Fruit fly (Drosophila melanogaster) whole organism, prepupa: ENCODE data around the gene CG44475.

ENCODE experiments used
- Blimp-1 ChIP-seq: fragments of 200-800 bp; sonication (Bioruptor generic); optimal IDR thresholded peaks from 3 replicates; lab custom pipeline; 2017; ENCODE audit warnings: missing biosample characterization, missing genetic modification characterization, mild to moderate bottlenecking, moderate library complexity, missing genetic modification reagents
- CG10631 ChIP-seq: fragments of 200-800 bp; sonication (Bioruptor generic); optimal IDR thresholded peaks from 2 replicates; lab custom pipeline; 2016; ENCODE audit warnings: missing biosample characterization, missing genetic modification characterization
- CG10669 ChIP-seq: fragments of 200-800 bp; sonication (Bioruptor generic); optimal IDR thresholded peaks from 3 replicates; lab custom pipeline; 2018; ENCODE audit warnings: missing biosample characterization, mild to moderate bottlenecking, missing genetic modification characterization, moderate library complexity
- CG11294 ChIP-seq: fragments of 200-800 bp; sonication (Bioruptor generic); IDR thresholded peaks from 2 replicates; pipeline ENCODE4 v1.3.6; 2022; ENCODE audit warnings: missing biosample characterization, missing genetic modification characterization
- CG11762 ChIP-seq: fragments of 200-800 bp; sonication (Bioruptor generic); optimal IDR thresholded peaks from 3 replicates; lab custom pipeline; 2016; ENCODE audit warnings: missing biosample characterization, missing genetic modification characterization; ENCODE audit not compliant: insufficient read depth
- CG11902 ChIP-seq: fragments of 200-800 bp; sonication (Bioruptor generic); optimal IDR thresholded peaks from 3 replicates; lab custom pipeline; 2016; ENCODE audit warnings: missing biosample characterization, missing genetic modification characterization
- CG15336 ChIP-seq: fragments of 200-800 bp; sonication (Bioruptor generic); IDR thresholded peaks from 2 replicates; pipeline ENCODE4 v1.3.6; 2022; ENCODE audit warnings: missing biosample characterization, missing genetic modification characterization
- CG1621 ChIP-seq: fragments of 200-800 bp; sonication (Bioruptor generic); optimal IDR thresholded peaks from 3 replicates; lab custom pipeline; 2018; ENCODE audit warnings: missing biosample characterization, mild to moderate bottlenecking, missing genetic modification characterization
- CG3032 ChIP-seq: fragments of 200-800 bp; optimal IDR thresholded peaks from 2 replicates; lab custom pipeline; 2019; ENCODE audit warnings: missing biosample characterization, mild to moderate bottlenecking, missing genetic modification characterization, moderate library complexity
- CG31627 ChIP-seq: fragments of 200-800 bp; sonication (Bioruptor generic); optimal IDR thresholded peaks from 3 replicates; lab custom pipeline; 2016; ENCODE audit warnings: missing biosample characterization, missing genetic modification characterization
- CG32006 ChIP-seq: fragments of 200-800 bp; sonication (Bioruptor generic); optimal IDR thresholded peaks from 3 replicates; lab custom pipeline; 2017; ENCODE audit warnings: missing biosample characterization, mild to moderate bottlenecking, missing genetic modification characterization
- CG3919 ChIP-seq: fragments of 200-800 bp; sonication (Bioruptor generic); optimal IDR thresholded peaks from 3 replicates; lab custom pipeline; 2016; ENCODE audit warnings: missing biosample characterization, missing genetic modification characterization
- CG4318 ChIP-seq: fragments of 200-800 bp; sonication (Bioruptor generic); optimal IDR thresholded peaks from 3 replicates; lab custom pipeline; 2017; ENCODE audit warnings: missing biosample characterization, mild to moderate bottlenecking, missing genetic modification characterization
- CG6163 ChIP-seq: fragments of 200-800 bp; sonication (Bioruptor generic); IDR thresholded peaks from 3 replicates; pipeline ENCODE4 v1.3.6; 2022; ENCODE audit warnings: missing biosample characterization, missing genetic modification characterization
- CG6792 ChIP-seq: fragments of 200-800 bp; sonication (Bioruptor generic); optimal IDR thresholded peaks from 3 replicates; lab custom pipeline; 2016; ENCODE audit warnings: missing biosample characterization, missing genetic modification characterization
- CG6854 ChIP-seq: fragments of 200-800 bp; sonication (Bioruptor generic); optimal IDR thresholded peaks from 2 replicates; lab custom pipeline; 2017; ENCODE audit warnings: missing biosample characterization, mild to moderate bottlenecking, missing genetic modification characterization
- CG8119 ChIP-seq: fragments of 200-800 bp; sonication (Bioruptor generic); IDR thresholded peaks from 3 replicates; pipeline ENCODE4 v1.3.6; 2022; ENCODE audit warnings: missing biosample characterization, missing genetic modification characterization
- CG8632 ChIP-seq: fragments of 200-800 bp; sonication (Bioruptor generic); optimal IDR thresholded peaks from 3 replicates; lab custom pipeline; 2016; ENCODE audit warnings: missing biosample characterization, missing genetic modification characterization
- CG9139 ChIP-seq: fragments of 200-800 bp; sonication (Bioruptor generic); optimal IDR thresholded peaks from 3 replicates; lab custom pipeline; 2017; ENCODE audit warnings: missing biosample characterization, mild to moderate bottlenecking, missing genetic modification characterization
- Eip75B ChIP-seq: fragments of 200-800 bp; sonication (Bioruptor generic); optimal IDR thresholded peaks from 3 replicates; lab custom pipeline; 2016; ENCODE audit warnings: missing biosample characterization, missing genetic modification characterization
- Eip78C ChIP-seq: fragments of 200-800 bp; sonication (Bioruptor generic); peaks from one replicate; lab custom pipeline; 2016; ENCODE audit warnings: missing biosample characterization, missing genetic modification characterization
- Hr38 ChIP-seq: sonication (Bioruptor generic); optimal IDR thresholded peaks from 2 replicates; lab custom pipeline; 2016; ENCODE audit warnings: missing biosample characterization, missing genetic modification characterization
- Hr39 ChIP-seq: fragments of 200-800 bp; sonication (Bioruptor generic); optimal IDR thresholded peaks from 2 replicates; lab custom pipeline; 2016; ENCODE audit warnings: missing biosample characterization, missing genetic modification characterization
- Lpt ChIP-seq: fragments of 200-800 bp; sonication (Bioruptor generic); optimal IDR thresholded peaks from 3 replicates; lab custom pipeline; 2016; ENCODE audit warnings: missing biosample characterization, missing genetic modification characterization
- Met ChIP-seq: fragments of 200-800 bp; sonication (Bioruptor generic); optimal IDR thresholded peaks from 3 replicates; lab custom pipeline; 2016; ENCODE audit warnings: missing biosample characterization, missing genetic modification characterization
- OdsH ChIP-seq: fragments of 200-800 bp; sonication (Bioruptor generic); optimal IDR thresholded peaks from 3 replicates; lab custom pipeline; 2016; ENCODE audit warnings: missing biosample characterization, missing genetic modification characterization
- Smox ChIP-seq: fragments of 200-800 bp; sonication (Bioruptor generic); optimal IDR thresholded peaks from 3 replicates; lab custom pipeline; 2016; ENCODE audit warnings: missing biosample characterization, missing genetic modification characterization
- Sox102F ChIP-seq: fragments of 200-800 bp; sonication (Bioruptor generic); optimal IDR thresholded peaks from 2 replicates; lab custom pipeline; 2016; ENCODE audit warnings: missing biosample characterization, mild to moderate bottlenecking, missing genetic modification characterization
- Sox14 ChIP-seq: fragments of 200-800 bp; sonication (Bioruptor generic); optimal IDR thresholded peaks from 3 replicates; lab custom pipeline; 2016; ENCODE audit warnings: missing biosample characterization, missing genetic modification characterization
- Sox15 ChIP-seq: fragments of 200-800 bp; sonication (Bioruptor generic); optimal IDR thresholded peaks from 3 replicates; lab custom pipeline; 2016; ENCODE audit warnings: missing biosample characterization, missing genetic modification characterization
- achi ChIP-seq: fragments of 200-800 bp; sonication (Bioruptor generic); optimal IDR thresholded peaks from 3 replicates; lab custom pipeline; 2016; ENCODE audit warnings: missing biosample characterization, missing genetic modification characterization
- acj6 ChIP-seq: fragments of 200-800 bp; sonication (Bioruptor generic); optimal IDR thresholded peaks from 3 replicates; lab custom pipeline; 2016; ENCODE audit warnings: missing biosample characterization, missing genetic modification characterization
- cyc ChIP-seq: fragments of 200-800 bp; sonication (Bioruptor generic); optimal IDR thresholded peaks from 3 replicates; lab custom pipeline; 2016; ENCODE audit warnings: missing biosample characterization, missing genetic modification characterization
- dac ChIP-seq: fragments of 200-800 bp; sonication (Bioruptor generic); optimal IDR thresholded peaks from 2 replicates; lab custom pipeline; 2017; ENCODE audit warnings: missing biosample characterization, mild to moderate bottlenecking, missing genetic modification characterization
- dsx ChIP-seq: fragments of 200-800 bp; optimal IDR thresholded peaks from 3 replicates; lab custom pipeline; 2019; ENCODE audit warnings: missing biosample characterization, mild to moderate bottlenecking, missing genetic modification characterization, moderate library complexity; ENCODE audit not compliant: poor library complexity, severe bottlenecking
- eg ChIP-seq: fragments of 200-800 bp; sonication (Bioruptor generic); IDR thresholded peaks from 3 replicates; pipeline ENCODE4 v1.3.6; 2022; ENCODE audit warnings: missing biosample characterization, missing genetic modification characterization
- esn ChIP-seq: fragments of 200-800 bp; sonication (Bioruptor generic); optimal IDR thresholded peaks from 2 replicates; lab custom pipeline; 2016; ENCODE audit warnings: missing biosample characterization, mild to moderate bottlenecking, missing genetic modification characterization, moderate library complexity
- fd59A ChIP-seq: fragments of 200-800 bp; sonication (Bioruptor generic); optimal IDR thresholded peaks from 2 replicates; lab custom pipeline; 2017; ENCODE audit warnings: missing biosample characterization, mild to moderate bottlenecking, missing genetic modification characterization, missing genetic modification reagents
- fd85E ChIP-seq: fragments of 200-800 bp; sonication (Bioruptor generic); optimal IDR thresholded peaks from 3 replicates; lab custom pipeline; 2016; ENCODE audit warnings: missing biosample characterization, missing genetic modification characterization
- fkh ChIP-seq: fragments of 200-800 bp; sonication (Bioruptor generic); optimal IDR thresholded peaks from 3 replicates; lab custom pipeline; 2017; ENCODE audit warnings: missing biosample characterization, mild to moderate bottlenecking, missing genetic modification characterization, moderate library complexity
- lz ChIP-seq: fragments of 200-800 bp; sonication (Bioruptor generic); optimal IDR thresholded peaks from 3 replicates; lab custom pipeline; 2016; ENCODE audit warnings: missing biosample characterization, missing genetic modification characterization
- net ChIP-seq: fragments of 200-800 bp; sonication (Bioruptor generic); optimal IDR thresholded peaks from 3 replicates; lab custom pipeline; 2016; ENCODE audit warnings: missing biosample characterization, missing genetic modification characterization
- salr ChIP-seq, 2 experiments: fragments of 200-800 bp; sonication (Bioruptor generic); optimal IDR thresholded peaks; 3 replicates each; lab custom pipeline; 2016 to 2018; ENCODE audit warnings: missing biosample characterization in 2 of 2, missing genetic modification characterization in 2 of 2, mild to moderate bottlenecking in 1 of 2
- spab ChIP-seq: fragments of 200-800 bp; sonication (Bioruptor generic); optimal IDR thresholded peaks from 2 replicates; lab custom pipeline; 2017; ENCODE audit warnings: missing biosample characterization, mild to moderate bottlenecking, missing genetic modification characterization, missing genetic modification reagents
- ss ChIP-seq, 2 experiments: fragments of 200-800 bp; sonication (Bioruptor generic); optimal IDR thresholded peaks; 2 replicates in 1 of 2; 3 replicates in 1 of 2; lab custom pipeline; 2017 to 2018; ENCODE audit warnings: mild to moderate bottlenecking in 2 of 2, missing biosample characterization in 2 of 2, missing genetic modification characterization in 2 of 2, moderate library complexity in 1 of 2
- svp ChIP-seq: fragments of 200-800 bp; sonication (Bioruptor generic); peaks from one replicate; lab custom pipeline; 2016; ENCODE audit warnings: missing biosample characterization, missing genetic modification characterization

Gene CG44475

DNA sequence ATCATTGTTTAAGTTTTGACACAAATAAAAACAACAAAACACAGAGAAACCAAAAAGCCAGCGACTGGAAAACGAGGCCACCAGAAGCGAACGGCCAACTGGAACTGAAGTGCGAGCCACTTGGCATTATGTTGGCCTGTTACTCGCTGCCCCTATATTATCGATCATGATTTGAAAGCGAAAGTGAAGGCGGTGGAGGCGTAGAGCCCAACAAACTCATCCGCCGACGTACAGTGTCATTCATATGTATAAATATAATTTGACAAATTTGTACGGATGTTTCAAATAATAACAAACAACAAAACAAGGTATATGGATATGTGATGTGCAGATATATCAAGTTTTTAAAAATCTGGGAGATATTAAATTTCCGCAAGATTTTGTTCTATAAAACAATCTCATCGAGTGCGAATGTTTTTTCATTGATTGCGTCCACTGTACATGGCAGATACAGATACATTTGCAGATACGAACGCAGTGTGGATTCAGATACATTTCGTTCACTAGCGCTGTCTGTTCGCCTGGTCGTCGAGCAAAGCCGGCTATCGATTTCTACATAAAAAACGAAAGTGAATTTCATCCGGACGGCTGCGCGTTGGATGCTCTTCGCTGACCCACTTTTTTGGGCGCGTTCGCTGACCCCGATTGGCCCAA is 28.1 kb upstream of the CG44475 start (continued):
- TF ChIP-seq Eip78C (GFP tag; lab: Kevin White, UChicago) = peak; percentile 99
- TF ChIP-seq esn (GFP tag; lab: Kevin White, UChicago) = peak; percentile 99
- TF ChIP-seq CG6163 (GFP tag; lab: Robert Waterston, UW) = peak; percentile 96
- TF ChIP-seq Sox102F (GFP tag; lab: Kevin White, UChicago) = peak; percentile 98
- peak; percentile 94 for TF ChIP-seq CG32006 (GFP tag; lab: Kevin White, UChicago)
- TF ChIP-seq CG15336 (GFP tag; lab: Robert Waterston, UW) = peak; percentile 95
- peak; percentile 94 for TF ChIP-seq CG11762 (GFP tag; lab: Kevin White, UChicago)
- peak; percentile 96 for TF ChIP-seq CG8632 (GFP tag; lab: Kevin White, UChicago)
- TF ChIP-seq dsx (GFP tag; lab: Kevin White, UChicago) = peak; percentile 91
- peak; percentile 95 for TF ChIP-seq CG10669 (GFP tag; lab: Kevin White, UChicago)
- TF ChIP-seq Eip75B (GFP tag; lab: Kevin White, UChicago) = peak; percentile 97
- TF ChIP-seq fd59A (GFP tag; lab: Kevin White, UChicago) = peak; percentile 97
- TF ChIP-seq lz (GFP tag; lab: Kevin White, UChicago) = peak; percentile 99
- peak; percentile 97 for TF ChIP-seq CG1621 (tag; lab: Kevin White, UChicago)
- peak; percentile 73 for TF ChIP-seq CG9139 (GFP tag; lab: Kevin White, UChicago)
- TF ChIP-seq Smox (GFP tag; lab: Kevin White, UChicago) = peak; percentile 97
- TF ChIP-seq acj6 (GFP tag; lab: Kevin White, UChicago) = peak; percentile 98
- TF ChIP-seq Hr38 (GFP tag; lab: Kevin White, UChicago) = peak; percentile 22
- peak; percentile 92 for TF ChIP-seq salr (GFP tag; optimal IDR thresholded peaks at IDR 0.05; lab: Kevin White, UChicago)
- TF ChIP-seq CG3032 = peak; percentile 92
- peak; percentile 97 for TF ChIP-seq Sox14 (GFP tag; lab: Kevin White, UChicago)
- peak; percentile 73 for TF ChIP-seq CG6854 (GFP tag; lab: Kevin White, UChicago)
- TF ChIP-seq CG11902 (GFP tag; lab: Kevin White, UChicago) = peak; percentile 95
- peak; percentile 97 for TF ChIP-seq cyc (GFP tag; lab: Kevin White, UChicago)
- peak; percentile 100 for TF ChIP-seq Blimp-1 (GFP tag; lab: Kevin White, UChicago)
- TF ChIP-seq CG31627 (GFP tag; lab: Kevin White, UChicago) = peak; percentile 98
- peak; percentile 97 for TF ChIP-seq net (GFP tag; lab: Kevin White, UChicago)
- TF ChIP-seq dac (GFP tag; lab: Kevin White, UChicago) = peak; percentile 86
- TF ChIP-seq CG4318 (GFP tag; lab: Kevin White, UChicago) = peak; percentile 89
- TF ChIP-seq CG10631 (GFP tag; lab: Kevin White, UChicago) = peak; percentile 96
- TF ChIP-seq fkh = peak; percentile 70
- TF ChIP-seq fd85E (GFP tag; lab: Kevin White, UChicago) = peak; percentile 93

DNA sequence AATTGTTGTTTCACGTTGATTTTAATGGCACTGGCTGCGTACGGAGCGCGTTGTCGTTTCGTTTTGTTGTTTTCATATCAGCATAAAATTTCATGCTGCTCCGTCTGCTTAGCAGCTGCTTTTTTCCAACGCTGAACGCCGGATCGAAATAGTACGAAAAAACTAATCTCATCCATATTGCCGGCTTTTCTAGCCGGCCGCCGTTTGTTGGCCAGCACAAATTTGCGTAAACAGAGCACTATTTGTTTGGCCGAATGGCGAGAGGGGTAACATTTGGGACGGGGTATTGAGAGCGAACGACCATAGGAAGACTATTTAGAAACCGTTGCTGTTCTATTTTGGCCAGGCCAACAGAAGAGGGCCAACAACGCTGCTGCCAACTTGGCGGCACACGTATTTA is 26.8 kb upstream of the CG44475 start:
- TF ChIP-seq fkh (peak; percentile 96), spab (no peak)
- TF ChIP-seq, all 60 proteins: peak for 1

DNA sequence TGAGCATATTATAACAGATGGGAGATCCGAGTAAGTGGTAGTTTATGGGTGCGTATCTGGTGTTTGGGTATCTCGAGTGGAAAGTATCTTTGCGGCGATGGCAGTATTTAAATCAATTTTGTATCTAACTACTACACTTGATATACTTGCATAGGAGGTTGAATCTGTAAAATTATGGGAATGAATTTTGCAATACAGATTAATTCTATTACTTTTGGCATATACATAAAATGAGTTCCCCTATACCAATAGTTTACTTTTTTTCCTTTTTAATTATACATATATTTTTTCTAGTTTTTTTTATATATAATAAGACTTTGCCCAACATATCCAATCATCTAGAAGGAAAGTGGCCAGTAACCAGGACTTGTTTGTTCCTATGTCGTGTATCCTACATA is 26.3 kb upstream of the CG44475 start:
- no peak; the same call in 2 of the 3 replicates for TF ChIP-seq CG8119
- TF ChIP-seq svp (GFP tag; lab: Kevin White, UChicago) = peak; percentile 11
- TF ChIP-seq Lpt = no peak
- TF ChIP-seq dac (GFP tag; lab: Kevin White, UChicago) = no peak
- no peak for TF ChIP-seq Sox15 (GFP tag; lab: Kevin White, UChicago)
- TF ChIP-seq acj6 (GFP tag; lab: Kevin White, UChicago) = peak; percentile 36
- peak; percentile 81 for TF ChIP-seq CG3032
- TF ChIP-seq CG1621 (tag; lab: Kevin White, UChicago) = peak; percentile 11
- peak; percentile 22 for TF ChIP-seq dsx (GFP tag; lab: Kevin White, UChicago)
- TF ChIP-seq achi (GFP tag; lab: Kevin White, UChicago) = peak; percentile 24
- TF ChIP-seq CG10631 (GFP tag; lab: Kevin White, UChicago) = peak; percentile 64
- TF ChIP-seq CG11294 (GFP tag; lab: Robert Waterston, UW) = no peak
- peak; percentile 58 for TF ChIP-seq spab
- peak; percentile 8 for TF ChIP-seq CG6792 (GFP tag; lab: Kevin White, UChicago)
- no peak for TF ChIP-seq CG3919 (GFP tag; lab: Kevin White, UChicago)
- TF ChIP-seq fkh = no peak
- peak; percentile 26 for TF ChIP-seq CG8632 (GFP tag; lab: Kevin White, UChicago)
- peak; percentile 39 to 62 for TF ChIP-seq ss (GFP tag; optimal IDR thresholded peaks at IDR 0.05; lab: Kevin White, UChicago)
- no peak for TF ChIP-seq Met (GFP tag; lab: Kevin White, UChicago)
- peak; percentile 40 for TF ChIP-seq OdsH (GFP tag; lab: Kevin White, UChicago)
- TF ChIP-seq Eip78C (GFP tag; lab: Kevin White, UChicago) = peak; percentile 75
- TF ChIP-seq CG15336 (GFP tag; lab: Robert Waterston, UW) = no peak
- TF ChIP-seq eg (GFP tag; lab: Robert Waterston, UW) = no peak
- no peak for TF ChIP-seq Hr39
